Worm (Caenorhabditis elegans): ENCODE measurements around the gene cyc-2.1.

The cyc-2.1 gene

ce11 chrIV:4748408-4749105 is at the start of gene cyc-2.1 (continued):
- peak; percentile 71 for TF ChIP-seq arid-1 (GFP tag; conservative IDR thresholded peaks at IDR 0.05)
- TF ChIP-seq unc-39 (tag; optimal IDR thresholded peaks at IDR 0.05): no peak
- TF ChIP-seq F26F4.8 (GFP tag; conservative IDR thresholded peaks at IDR 0.05): no peak
- no peak for TF ChIP-seq ceh-28 (tag; optimal IDR thresholded peaks at IDR 0.05)
- TF ChIP-seq ama-1 (optimal IDR thresholded peaks at IDR 0.05): peak; percentile 78
- TF ChIP-seq Y5F2A.4 (GFP tag; optimal IDR thresholded peaks at IDR 0.05): no peak
- no peak for TF ChIP-seq spr-3 (GFP tag; optimal IDR thresholded peaks at IDR 0.05)
- TF ChIP-seq aly-2 (tag; optimal IDR thresholded peaks at IDR 0.05): no peak
- TF ChIP-seq lin-13 (GFP tag; optimal IDR thresholded peaks at IDR 0.05): peak; percentile 36
- peak; percentile 82 for TF ChIP-seq snpc-1.2 (GFP tag; IDR thresholded peaks at IDR 0.05)
- TF ChIP-seq set-16 (GFP tag; IDR thresholded peaks at IDR 0.05): peak; percentile 67
- peak in 1 of 2 experiments; percentile 49; a peak in 1 of 4 replicates for TF ChIP-seq madf-5 (GFP tag; IDR thresholded peaks at IDR 0.05)
- peak; percentile 63; the same call in 1 of the 2 replicates for TF ChIP-seq lin-1 (GFP tag; IDR thresholded peaks at IDR 0.05)
- TF ChIP-seq duxl-1 (tag; optimal IDR thresholded peaks at IDR 0.05; ENCODE audit: poor library complexity): no peak
- 0 out of 2 replicates have a peak, but pooled peaks have one; percentile 54 for TF ChIP-seq dmd-8 (GFP tag; IDR thresholded peaks at IDR 0.05)
- 0 out of 2 replicates have a peak, but pooled peaks have one; percentile 9 for TF ChIP-seq php-3 (GFP tag; IDR thresholded peaks at IDR 0.05)
- TF ChIP-seq F44E2.7 (GFP tag; IDR thresholded peaks at IDR 0.05): 0 out of 2 replicates have a peak, but pooled peaks have one; percentile 9
- no peak for TF ChIP-seq ceh-62 (tag; optimal IDR thresholded peaks at IDR 0.05)
- TF ChIP-seq Y75B8A.6 (GFP tag; IDR thresholded peaks at IDR 0.05): 0 out of 2 replicates have a peak, but pooled peaks have one; percentile 22
- TF ChIP-seq hmg-1.1 (GFP tag; IDR thresholded peaks at IDR 0.05): peak; percentile 51; the same call in 1 of the 2 replicates
- no peak for TF ChIP-seq saeg-2 (GFP tag; IDR thresholded peaks at IDR 0.05)
- no peak for TF ChIP-seq ZK546.5 (tag; optimal IDR thresholded peaks at IDR 0.05)
- TF ChIP-seq jun-1 (tag; optimal IDR thresholded peaks at IDR 0.05): peak; percentile 24
- TF ChIP-seq F37D6.2 (tag; optimal IDR thresholded peaks at IDR 0.05): peak; percentile 1
- no peak for TF ChIP-seq F10B5.3 (tag; optimal IDR thresholded peaks at IDR 0.05)
- TF ChIP-seq lsy-2 (tag; optimal IDR thresholded peaks at IDR 0.05): peak; percentile 79 to 90
- no peak for TF ChIP-seq fos-1 (tag; optimal IDR thresholded peaks at IDR 0.05)
- no peak for TF ChIP-seq tag-97 (GFP tag; IDR thresholded peaks at IDR 0.05)
- no peak for TF ChIP-seq nhr-111 (GFP tag; optimal IDR thresholded peaks at IDR 0.05)
- peak; percentile 42 for TF ChIP-seq nhr-77 (tag; optimal IDR thresholded peaks at IDR 0.05)
- no peak for TF ChIP-seq D1046.2 (GFP tag; IDR thresholded peaks at IDR 0.05)
- TF ChIP-seq ceh-20 (GFP tag; IDR thresholded peaks at IDR 0.05): no peak
- no peak for TF ChIP-seq zag-1 (tag; optimal IDR thresholded peaks at IDR 0.05)
- TF ChIP-seq F49E8.2 (tag; optimal IDR thresholded peaks at IDR 0.05; ENCODE audit: borderline replicate concordance): peak; percentile 85
- TF ChIP-seq Y48G9A.11 (GFP tag; IDR thresholded peaks at IDR 0.05): peak; percentile 28; the same call in 1 of the 2 replicates
- TF ChIP-seq nhr-10 (tag; optimal IDR thresholded peaks at IDR 0.05): peak; percentile 76
- TF ChIP-seq egl-43 (GFP tag; IDR thresholded peaks at IDR 0.05): peak; percentile 84
- peak; percentile 47 for TF ChIP-seq nhr-102 (tag; optimal IDR thresholded peaks at IDR 0.05)
- no peak for TF ChIP-seq R02D3.7 (tag; optimal IDR thresholded peaks at IDR 0.05)
- TF ChIP-seq dpl-1 (GFP tag; optimal IDR thresholded peaks at IDR 0.05): peak; percentile 17
- TF ChIP-seq ztf-7 (tag; optimal IDR thresholded peaks at IDR 0.05): no peak
- no peak for TF ChIP-seq fkh-10 (GFP tag; optimal IDR thresholded peaks at IDR 0.05)
- no peak for TF ChIP-seq ceh-44 (GFP tag; IDR thresholded peaks at IDR 0.05)
- TF ChIP-seq ces-1 (GFP tag; optimal IDR thresholded peaks at IDR 0.05): no peak
- TF ChIP-seq hif-1 (tag; optimal IDR thresholded peaks at IDR 0.05): no peak
- TF ChIP-seq mxl-2 (GFP tag; conservative IDR thresholded peaks at IDR 0.05): no peak
- peak; percentile 79 for TF ChIP-seq lin-38 (GFP tag; IDR thresholded peaks at IDR 0.05)
- TF ChIP-seq nhr-11 (tag; optimal IDR thresholded peaks at IDR 0.05): peak; percentile 52
- TF ChIP-seq nhr-48 (tag; optimal IDR thresholded peaks at IDR 0.05): peak; percentile 57
- no peak for TF ChIP-seq lin-29 (GFP tag; IDR thresholded peaks at IDR 0.05)

Measured in whole organism, L4 larva.